Fruit fly (Drosophila melanogaster) whole organism, embryonic: ENCODE data around the gene Ugt301D1.

Source experiments
- BEAF-32 ChIP-seq: fragments of 200-800 bp; sonication (Bioruptor generic); optimal IDR thresholded peaks from 3 replicates; lab custom pipeline; 2017; ENCODE audit warnings: missing biosample characterization, missing genetic modification characterization, mild to moderate bottlenecking, moderate library complexity, missing genetic modification reagents
- CG16779 ChIP-seq: fragments of 200-800 bp; sonication (Bioruptor generic); IDR thresholded peaks from 2 replicates; pipeline ENCODE4 v1.3.6; 2022; ENCODE audit warnings: missing biosample characterization, missing genetic modification characterization
- CG6272 ChIP-seq: fragments of 200-800 bp; sonication (Bioruptor generic); IDR thresholded peaks from 2 replicates; pipeline ENCODE4 v1.3.6; 2022; ENCODE audit warnings: missing biosample characterization, missing genetic modification characterization
- Oli ChIP-seq: fragments of 200-800 bp; sonication (Bioruptor generic); optimal IDR thresholded peaks from 2 replicates; lab custom pipeline; 2018; ENCODE audit warnings: missing biosample characterization, mild to moderate bottlenecking, missing genetic modification characterization, moderate library complexity
- Sox102F ChIP-seq: fragments of 200-800 bp; sonication (Bioruptor generic); optimal IDR thresholded peaks from 2 replicates; lab custom pipeline; 2018; ENCODE audit warnings: missing biosample characterization, mild to moderate bottlenecking, missing genetic modification characterization, moderate library complexity
- az2 ChIP-seq: fragments of 200-800 bp; sonication (Bioruptor generic); optimal IDR thresholded peaks from 3 replicates; lab custom pipeline; 2016; ENCODE audit warnings: missing biosample characterization, missing genetic modification characterization
- en ChIP-seq: fragments of 200-800 bp; sonication (Bioruptor generic); optimal IDR thresholded peaks from 2 replicates; lab custom pipeline; 2016; ENCODE audit warnings: missing biosample characterization, missing genetic modification characterization
- rib ChIP-seq: fragments of 200-800 bp; sonication (Bioruptor generic); IDR thresholded peaks from 2 replicates; pipeline ENCODE4 v1.3.6; 2022; ENCODE audit warnings: missing biosample characterization, missing genetic modification characterization

DNA sequence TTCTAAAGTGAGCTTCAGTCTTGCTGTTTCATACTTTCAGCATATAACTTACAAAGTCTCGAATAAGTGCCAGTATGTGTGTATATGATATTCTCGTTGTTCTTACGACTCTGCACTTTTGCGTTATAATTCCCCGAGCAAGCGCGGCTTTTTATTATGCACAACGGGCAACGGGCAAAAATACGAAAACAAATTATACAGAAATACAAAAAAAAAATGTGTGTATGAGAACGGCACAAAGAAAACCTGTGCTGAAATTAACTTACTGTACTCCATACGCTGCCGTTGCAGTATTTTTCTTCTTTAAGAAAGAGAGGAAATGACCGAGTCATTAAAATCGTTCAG, 30.2 kb upstream of the Ugt301D1 start:
- no peak for TF ChIP-seq Sox102F (GFP tag; lab: Kevin White, UChicago)
- no peak for TF ChIP-seq CG16779 (GFP tag; lab: Robert Waterston, UW)
- no peak for TF ChIP-seq az2 (GFP tag; lab: Kevin White, UChicago)
- TF ChIP-seq rib (GFP tag; lab: Robert Waterston, UW): no peak
- no peak for TF ChIP-seq CG6272 (GFP tag; lab: Robert Waterston, UW)
- no peak for TF ChIP-seq BEAF-32 (GFP tag; lab: Kevin White, UChicago)
- TF ChIP-seq en (GFP tag; lab: Kevin White, UChicago): no peak
- no peak for TF ChIP-seq Oli (tag; lab: Kevin White, UChicago)
